Fruit fly (Drosophila melanogaster) whole organism, embryonic: ENCODE data around the gene Gr93d.

Experiments
- Antp ChIP-seq: fragments of 200-800 bp; sonication (Bioruptor generic); optimal IDR thresholded peaks from 3 replicates; lab custom pipeline; 2016; ENCODE audit warnings: missing biosample characterization, missing genetic modification characterization
- Atf6 ChIP-seq: fragments of 200-800 bp; sonication (Bioruptor generic); IDR thresholded peaks from 2 replicates; pipeline ENCODE4 v1.3.6; 2022; ENCODE audit warnings: missing biosample characterization, missing genetic modification characterization
- B-H2 ChIP-seq: fragments of 200-800 bp; sonication (Bioruptor generic); optimal IDR thresholded peaks from 2 replicates; lab custom pipeline; 2018; ENCODE audit warnings: missing biosample characterization, mild to moderate bottlenecking, missing genetic modification characterization
- Bgb ChIP-seq: fragments of 200-800 bp; sonication (Bioruptor generic); IDR thresholded peaks from 2 replicates; pipeline ENCODE4 v1.3.6; 2022; ENCODE audit warnings: missing biosample characterization, missing genetic modification characterization; ENCODE audit not compliant: partially characterized antibody
- CG10274 ChIP-seq: fragments of 200-800 bp; sonication (Bioruptor generic); optimal IDR thresholded peaks from 3 replicates; lab custom pipeline; 2017; ENCODE audit warnings: missing biosample characterization, mild to moderate bottlenecking, missing genetic modification characterization
- CG10321 ChIP-seq: fragments of 200-800 bp; sonication (Bioruptor generic); IDR thresholded peaks from 2 replicates; pipeline ENCODE4 v1.3.6; 2022; ENCODE audit warnings: missing biosample characterization, missing genetic modification characterization
- CG12219 ChIP-seq: fragments of 200-800 bp; sonication (Bioruptor generic); optimal IDR thresholded peaks from 3 replicates; lab custom pipeline; 2018; ENCODE audit warnings: missing biosample characterization, mild to moderate bottlenecking, missing genetic modification characterization
- CG12942 ChIP-seq: fragments of 200-800 bp; sonication (Bioruptor generic); optimal IDR thresholded peaks from 3 replicates; lab custom pipeline; 2016; ENCODE audit warnings: missing biosample characterization, missing genetic modification characterization
- CG13775 ChIP-seq: fragments of 200-800 bp; sonication (Bioruptor generic); optimal IDR thresholded peaks from 3 replicates; lab custom pipeline; 2017; ENCODE audit warnings: missing biosample characterization, mild to moderate bottlenecking, missing genetic modification characterization
- CG15011 ChIP-seq: fragments of 200-800 bp; sonication (Bioruptor generic); optimal IDR thresholded peaks from 3 replicates; lab custom pipeline; 2018; ENCODE audit warnings: missing biosample characterization, mild to moderate bottlenecking, missing genetic modification characterization
- CG16863 ChIP-seq: fragments of 200-800 bp; sonication (Bioruptor generic); optimal IDR thresholded peaks from 3 replicates; lab custom pipeline; 2016; ENCODE audit warnings: missing biosample characterization, missing genetic modification characterization
- CG2889 ChIP-seq: fragments of 200-800 bp; sonication (Bioruptor generic); IDR thresholded peaks from 3 replicates; pipeline ENCODE4 v1.3.6; 2022; ENCODE audit warnings: missing biosample characterization, missing genetic modification characterization
- CG30020 ChIP-seq: fragments of 200-800 bp; optimal IDR thresholded peaks from 2 replicates; lab custom pipeline; 2019; ENCODE audit warnings: missing biosample characterization, mild to moderate bottlenecking, missing genetic modification characterization, moderate library complexity
- CG32532 ChIP-seq: fragments of 200-800 bp; sonication (Bioruptor generic); IDR thresholded peaks from 2 replicates; pipeline ENCODE4 v1.3.6; 2022; ENCODE audit warnings: missing biosample characterization, missing genetic modification characterization
- CG4424 ChIP-seq: fragments of 200-800 bp; sonication (Bioruptor generic); optimal IDR thresholded peaks from 3 replicates; lab custom pipeline; 2016; ENCODE audit warnings: missing biosample characterization, missing genetic modification characterization
- CG6272 ChIP-seq: fragments of 200-800 bp; sonication (Bioruptor generic); IDR thresholded peaks from 2 replicates; pipeline ENCODE4 v1.3.6; 2022; ENCODE audit warnings: missing biosample characterization, missing genetic modification characterization
- CG6683 ChIP-seq: fragments of 200-800 bp; sonication (Bioruptor generic); optimal IDR thresholded peaks from 2 replicates; lab custom pipeline; 2017; ENCODE audit warnings: missing biosample characterization, mild to moderate bottlenecking, missing genetic modification characterization, missing genetic modification reagents
- CG6813 ChIP-seq: fragments of 200-800 bp; sonication (Bioruptor generic); optimal IDR thresholded peaks from 2 replicates; lab custom pipeline; 2017; ENCODE audit warnings: missing biosample characterization, missing genetic modification characterization, mild to moderate bottlenecking, moderate library complexity, missing genetic modification reagents
- CG7745 ChIP-seq: fragments of 200-800 bp; sonication (Bioruptor generic); optimal IDR thresholded peaks from 2 replicates; lab custom pipeline; 2018; ENCODE audit warnings: missing biosample characterization, mild to moderate bottlenecking, missing genetic modification characterization, moderate library complexity
- CG8359 ChIP-seq: fragments of 200-800 bp; sonication (Bioruptor generic); optimal IDR thresholded peaks from 2 replicates; lab custom pipeline; 2017; ENCODE audit warnings: missing biosample characterization, mild to moderate bottlenecking, missing genetic modification characterization, borderline replicate concordance
- CG9727 ChIP-seq: fragments of 200-800 bp; sonication (Bioruptor generic); optimal IDR thresholded peaks from 3 replicates; lab custom pipeline; 2017; ENCODE audit warnings: missing biosample characterization, mild to moderate bottlenecking, missing genetic modification characterization
- CG9876 ChIP-seq: fragments of 200-800 bp; sonication (Bioruptor generic); optimal IDR thresholded peaks from 2 replicates; lab custom pipeline; 2016; ENCODE audit warnings: missing biosample characterization, missing genetic modification characterization
- Deaf1 ChIP-seq: fragments of 200-800 bp; optimal IDR thresholded peaks from 3 replicates; lab custom pipeline; 2019; ENCODE audit warnings: missing biosample characterization, mild to moderate bottlenecking, missing genetic modification characterization, moderate library complexity
- Dip2 ChIP-seq: fragments of 200-800 bp; sonication (Bioruptor generic); IDR thresholded peaks from 2 replicates; pipeline ENCODE4 v1.3.6; 2022; ENCODE audit warnings: missing biosample characterization, missing genetic modification characterization
- Dll ChIP-seq: fragments of 200-800 bp; sonication (Bioruptor generic); IDR thresholded peaks from 4 replicates; pipeline ENCODE4 v1.3.6; 2022; ENCODE audit warnings: missing biosample characterization, missing genetic modification characterization; ENCODE audit not compliant: partially characterized antibody
- Dp ChIP-seq: fragments of 200-800 bp; sonication (Bioruptor generic); optimal IDR thresholded peaks from 2 replicates; lab custom pipeline; 2018; ENCODE audit warnings: missing biosample characterization, mild to moderate bottlenecking, missing genetic modification characterization, moderate library complexity
- Gsc ChIP-seq: fragments of 200-800 bp; sonication (Bioruptor generic); IDR thresholded peaks from 2 replicates; pipeline ENCODE4 v1.3.6; 2022; ENCODE audit warnings: missing biosample characterization, missing genetic modification characterization
- HHEX ChIP-seq: fragments of 200-800 bp; sonication (Bioruptor generic); optimal IDR thresholded peaks from 3 replicates; lab custom pipeline; 2017; ENCODE audit warnings: missing biosample characterization, mild to moderate bottlenecking, missing genetic modification characterization, missing genetic modification reagents
- Hmr ChIP-seq: fragments of 200-800 bp; sonication (Bioruptor generic); optimal IDR thresholded peaks from 3 replicates; lab custom pipeline; 2017; ENCODE audit warnings: mild to moderate bottlenecking, missing biosample characterization, missing genetic modification reagents, missing genetic modification characterization
- Nf-YB ChIP-seq: fragments of 200-800 bp; sonication (Bioruptor generic); optimal IDR thresholded peaks from 3 replicates; lab custom pipeline; 2019; ENCODE audit warnings: missing biosample characterization, mild to moderate bottlenecking, missing genetic modification characterization, moderate library complexity
- Taf1 ChIP-seq: fragments of 200-800 bp; sonication (Bioruptor generic); IDR thresholded peaks from 2 replicates; pipeline ENCODE4 v1.3.6; 2022; ENCODE audit warnings: missing biosample characterization, missing genetic modification characterization
- Tbp ChIP-seq: fragments of >200 bp; optimal IDR thresholded peaks from 2 replicates; lab custom pipeline; 2018; ENCODE audit warnings: missing biosample characterization, missing genetic modification characterization
- YL-1 ChIP-seq: fragments of 200-800 bp; sonication (Bioruptor generic); optimal IDR thresholded peaks from 3 replicates; lab custom pipeline; 2017; ENCODE audit warnings: missing biosample characterization, mild to moderate bottlenecking, missing genetic modification characterization
- ase ChIP-seq: fragments of 200-800 bp; sonication (Bioruptor generic); IDR thresholded peaks from 3 replicates; pipeline ENCODE4 v1.3.6; 2022; ENCODE audit warnings: missing biosample characterization, missing genetic modification characterization
- bcd ChIP-seq: fragments of 200-800 bp; sonication (Bioruptor generic); optimal IDR thresholded peaks from 2 replicates; lab custom pipeline; 2017; ENCODE audit warnings: missing biosample characterization, mild to moderate bottlenecking, missing genetic modification characterization
- cas ChIP-seq: fragments of 200-800 bp; sonication (Bioruptor generic); IDR thresholded peaks from 2 replicates; pipeline ENCODE4 v1.3.6; 2022; ENCODE audit warnings: missing biosample characterization, missing genetic modification characterization
- ci ChIP-seq: fragments of 200-800 bp; sonication (Bioruptor generic); IDR thresholded peaks from 3 replicates; pipeline ENCODE4 v1.3.6; 2022; ENCODE audit warnings: missing biosample characterization, missing genetic modification characterization
- lola ChIP-seq, 3 experiments: fragments of >200 bp in 2 of 3; fragments of 200-800 bp in 1 of 3; sonication (Bioruptor generic) in 1 of 3; optimal IDR thresholded peaks; 2 replicates each; lab custom pipeline; 2017 to 2019; ENCODE audit warnings: missing biosample characterization in 3 of 3, missing genetic modification characterization in 3 of 3, mild to moderate bottlenecking in 1 of 3, moderate library complexity in 1 of 3
- pfk ChIP-seq: fragments of 200-800 bp; sonication (Bioruptor generic); optimal IDR thresholded peaks from 2 replicates; lab custom pipeline; 2018; ENCODE audit warnings: missing biosample characterization, mild to moderate bottlenecking, missing genetic modification characterization, moderate library complexity
- ranshi ChIP-seq: fragments of 200-800 bp; sonication (Bioruptor generic); IDR thresholded peaks from 2 replicates; pipeline ENCODE4 v1.3.6; 2022; ENCODE audit warnings: missing biosample characterization, missing genetic modification characterization
- run ChIP-seq: fragments of 200-800 bp; sonication (Bioruptor generic); optimal IDR thresholded peaks from 3 replicates; lab custom pipeline; 2018; ENCODE audit warnings: missing biosample characterization, mild to moderate bottlenecking, missing genetic modification characterization
- sd ChIP-seq: fragments of 200-800 bp; sonication (Bioruptor generic); optimal IDR thresholded peaks from 3 replicates; lab custom pipeline; 2018; ENCODE audit warnings: missing biosample characterization, mild to moderate bottlenecking, missing genetic modification characterization, moderate library complexity
- sens ChIP-seq: fragments of 200-800 bp; sonication (Bioruptor generic); peaks from one replicate; lab custom pipeline; 2016; ENCODE audit warnings: missing biosample characterization, missing genetic modification characterization
- shn ChIP-seq: fragments of 200-800 bp; sonication (Bioruptor generic); optimal IDR thresholded peaks from 3 replicates; lab custom pipeline; 2016; ENCODE audit warnings: missing biosample characterization, missing genetic modification characterization
- slou ChIP-seq: fragments of 200-800 bp; sonication (Bioruptor generic); optimal IDR thresholded peaks from 3 replicates; lab custom pipeline; 2016; ENCODE audit warnings: missing biosample characterization, missing genetic modification characterization
- sr ChIP-seq: fragments of 200-800 bp; sonication (Bioruptor generic); IDR thresholded peaks from 3 replicates; pipeline ENCODE4 v1.3.6; 2022; ENCODE audit warnings: missing biosample characterization, missing genetic modification characterization
- trem ChIP-seq: fragments of 200-800 bp; optimal IDR thresholded peaks from 3 replicates; lab custom pipeline; 2019; ENCODE audit warnings: missing biosample characterization, mild to moderate bottlenecking, missing genetic modification characterization, moderate library complexity
- unpg ChIP-seq: fragments of 200-800 bp; sonication (Bioruptor generic); optimal IDR thresholded peaks from 3 replicates; lab custom pipeline; 2018; ENCODE audit warnings: missing biosample characterization, mild to moderate bottlenecking, missing genetic modification characterization, moderate library complexity
- wek ChIP-seq: fragments of 200-800 bp; sonication (Bioruptor generic); optimal IDR thresholded peaks from 3 replicates; lab custom pipeline; 2018; ENCODE audit warnings: missing biosample characterization, mild to moderate bottlenecking, missing genetic modification characterization, moderate library complexity
- z ChIP-seq: fragments of 200-800 bp; sonication (Bioruptor generic); IDR thresholded peaks from 3 replicates; pipeline ENCODE4 v1.3.6; 2022; ENCODE audit warnings: missing biosample characterization, missing genetic modification characterization
- zfh2 ChIP-seq: fragments of 200-800 bp; sonication (Bioruptor generic); optimal IDR thresholded peaks from 2 replicates; lab custom pipeline; 2016; ENCODE audit warnings: missing biosample characterization, missing genetic modification characterization

Gr93d gene

DNA sequence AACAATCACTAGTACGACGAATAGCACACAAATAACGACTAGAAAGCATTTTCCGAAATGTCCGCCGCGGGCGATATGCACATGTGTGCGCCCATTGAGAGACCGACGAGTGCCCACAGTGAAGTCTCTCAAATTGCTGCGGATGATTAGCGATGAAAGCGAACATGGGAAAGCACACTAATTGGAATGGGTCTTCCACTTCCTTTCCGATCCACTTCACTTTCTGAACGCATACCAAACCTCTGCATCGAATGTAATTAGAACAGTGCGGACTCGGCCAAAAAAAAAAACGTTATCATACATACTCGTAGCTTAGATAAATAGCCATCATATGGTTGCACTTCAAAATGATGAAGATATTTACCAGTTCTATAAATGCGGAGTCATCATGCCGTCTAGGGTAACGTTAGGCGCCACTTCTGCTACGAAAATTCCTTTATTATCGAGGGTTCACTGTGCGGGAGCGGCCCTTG, 3.6 kb upstream of the Gr93d start (continued):
- TF ChIP-seq sr (GFP tag; lab: Robert Waterston, UW) (no peak), CG4424 (GFP tag; lab: Kevin White, UChicago) (peak; percentile 11), unpg (GFP tag; lab: Kevin White, UChicago) (peak; percentile 34), Antp (GFP tag; lab: Kevin White, UChicago) (peak; percentile 57), shn (GFP tag; lab: Kevin White, UChicago) (peak; percentile 67), z (GFP tag; lab: Robert Waterston, UW) (0 out of 3 replicates have a peak, but pooled peaks have one; percentile 33), CG12219 (GFP tag; lab: Kevin White, UChicago) (peak; percentile 18), CG10274 (no peak), lola (GFP tag; optimal IDR thresholded peaks at IDR 0.05; lab: Kevin White, UChicago) (peak in 1 of 3 experiments; percentile 55), cas (GFP tag; lab: Robert Waterston, UW) (no peak), CG7745 (tag; lab: Kevin White, UChicago) (no peak), sens (peak; percentile 93), slou (GFP tag; lab: Kevin White, UChicago) (no peak), Bgb (GFP tag; lab: Robert Waterston, UW) (no peak), CG8359 (GFP tag; lab: Kevin White, UChicago) (no peak), Nf-YB (GFP tag; lab: Kevin White, UChicago) (no peak), ci (GFP tag; lab: Robert Waterston, UW) (peak; percentile 64), CG12942 (peak; percentile 3), CG6272 (GFP tag; lab: Robert Waterston, UW) (0 out of 2 replicates have a peak, but pooled peaks have one; percentile 12), CG15011 (GFP tag; lab: Kevin White, UChicago) (no peak), trem (tag; lab: Kevin White, UChicago) (no peak), CG13775 (peak; percentile 35), CG32532 (GFP tag; lab: Robert Waterston, UW) (0 out of 2 replicates have a peak, but pooled peaks have one; percentile 6), YL-1 (peak; percentile 1), ase (GFP tag; lab: Robert Waterston, UW) (0 out of 3 replicates have a peak, but pooled peaks have one; percentile 30), run (tag; lab: Kevin White, UChicago) (no peak), Dp (GFP tag; lab: Kevin White, UChicago) (no peak), CG16863 (GFP tag; lab: Kevin White, UChicago) (peak; percentile 60), CG9876 (GFP tag; lab: Kevin White, UChicago) (no peak), wek (GFP tag; lab: Kevin White, UChicago) (no peak), sd (tag; lab: Kevin White, UChicago) (peak; percentile 50), Dll (GFP tag; lab: Robert Waterston, UW) (no peak), Gsc (GFP tag; lab: Robert Waterston, UW) (no peak), CG10321 (GFP tag; lab: Robert Waterston, UW) (no peak), CG9727 (GFP tag; lab: Kevin White, UChicago) (peak; percentile 23), CG30020 (tag; lab: Kevin White, UChicago) (no peak), Hmr (GFP tag; lab: Kevin White, UChicago) (no peak), Taf1 (GFP tag; lab: Robert Waterston, UW) (no peak), zfh2 (GFP tag; lab: Kevin White, UChicago) (no peak), Dip2 (GFP tag; lab: Robert Waterston, UW) (no peak), Deaf1 (tag; lab: Kevin White, UChicago) (no peak), bcd (GFP tag; lab: Kevin White, UChicago) (no peak), CG6683 (GFP tag; lab: Kevin White, UChicago) (no peak), HHEX (GFP tag; lab: Kevin White, UChicago) (peak; percentile 37), CG2889 (no peak), Tbp (GFP tag; lab: Kevin White, UChicago) (no peak), B-H2 (no peak), Atf6 (GFP tag; lab: Robert Waterston, UW) (no peak; the same call in 1 of the 2 replicates), CG6813 (GFP tag; lab: Kevin White, UChicago) (no peak), pfk (GFP tag; lab: Kevin White, UChicago) (no peak), ranshi (GFP tag; lab: Robert Waterston, UW) (no peak)
